Fruit fly (Drosophila melanogaster): ENCODE data around the gene Cdc7.

DNA sequence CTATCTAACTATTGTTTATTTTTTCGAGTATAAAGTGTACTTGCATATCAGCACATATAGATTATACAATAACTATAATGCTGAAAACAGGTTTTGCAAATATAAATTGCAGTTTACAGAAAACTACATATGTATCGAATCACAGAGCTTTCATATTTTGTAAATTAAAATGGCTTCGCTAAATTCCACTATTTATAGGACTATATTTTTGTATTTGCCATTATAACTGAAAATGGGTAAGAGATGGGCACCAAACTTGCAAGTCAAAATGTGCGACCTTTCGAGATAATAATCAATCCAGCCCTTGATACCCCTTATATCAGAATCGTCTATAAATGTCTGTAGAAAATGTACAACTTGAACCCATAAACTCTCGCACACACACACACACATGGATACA lies 48.9 kb downstream of the Cdc7 start:
- no peak for TF ChIP-seq CG14711 (tag; optimal IDR thresholded peaks at IDR 0.05)
- TF ChIP-seq Mnt (GFP tag; optimal IDR thresholded peaks at IDR 0.05) = no peak
- TF ChIP-seq CG7101 (tag; optimal IDR thresholded peaks at IDR 0.05) = no peak
- TF ChIP-seq CG1620 (GFP tag; optimal IDR thresholded peaks at IDR 0.05) = no peak
- TF ChIP-seq CG12768 (GFP tag; optimal IDR thresholded peaks at IDR 0.05) = no peak
- no peak for TF ChIP-seq ovo (GFP tag; optimal IDR thresholded peaks at IDR 0.05)
- TF ChIP-seq CG5204 (GFP tag; optimal IDR thresholded peaks at IDR 0.05) = no peak
- TF ChIP-seq cnc (optimal IDR thresholded peaks at IDR 0.05) = no peak
- TF ChIP-seq kay (GFP tag; ENCODE audit: borderline replicate concordance) = peak; percentile 36
